Fruit fly (Drosophila melanogaster) whole organism, embryonic: ENCODE results near the gene Gen.

Experiments
- ATbp ChIP-seq: fragments of 200-800 bp; sonication (Bioruptor generic); optimal IDR thresholded peaks from 2 replicates; lab custom pipeline; 2017; ENCODE audit warnings: missing biosample characterization, mild to moderate bottlenecking, missing genetic modification characterization, missing genetic modification reagents
- Aef1 ChIP-seq: fragments of 200-800 bp; sonication (Bioruptor generic); IDR thresholded peaks from 3 replicates; pipeline ENCODE4 v1.3.6; 2022; ENCODE audit warnings: missing biosample characterization, missing genetic modification characterization
- Atf-2 ChIP-seq: fragments of 200-800 bp; sonication (Bioruptor generic); optimal IDR thresholded peaks from 2 replicates; lab custom pipeline; 2016; ENCODE audit warnings: missing biosample characterization, missing genetic modification characterization
- Atf3 ChIP-seq: fragments of 200-800 bp; sonication (Bioruptor generic); optimal IDR thresholded peaks from 3 replicates; lab custom pipeline; 2016; ENCODE audit warnings: missing biosample characterization, missing genetic modification characterization
- Awh ChIP-seq: fragments of 200-800 bp; sonication (Bioruptor generic); IDR thresholded peaks from 2 replicates; pipeline ENCODE4, ENCODE4 v1.3.6; 2022; ENCODE audit warnings: missing biosample characterization, missing genetic modification characterization
- Bteb2 ChIP-seq: fragments of 200-800 bp; sonication (Bioruptor generic); optimal IDR thresholded peaks from 2 replicates; lab custom pipeline; 2016; ENCODE audit warnings: missing biosample characterization, missing genetic modification characterization
- CG10321 ChIP-seq: fragments of 200-800 bp; sonication (Bioruptor generic); IDR thresholded peaks from 2 replicates; pipeline ENCODE4 v1.3.6; 2022; ENCODE audit warnings: missing biosample characterization, missing genetic modification characterization
- CG10959 ChIP-seq: fragments of 200-800 bp; sonication (Bioruptor generic); IDR thresholded peaks from 2 replicates; pipeline ENCODE4 v1.3.6; 2022; ENCODE audit warnings: missing biosample characterization, missing genetic modification characterization
- CG11247 ChIP-seq: fragments of 200-800 bp; sonication (Bioruptor generic); IDR thresholded peaks from 2 replicates; pipeline ENCODE4 v1.3.6; 2022; ENCODE audit warnings: missing biosample characterization, missing genetic modification characterization
- CG12769 ChIP-seq: fragments of 200-800 bp; sonication (Bioruptor generic); optimal IDR thresholded peaks from 2 replicates; lab custom pipeline; 2019; ENCODE audit warnings: missing biosample characterization, mild to moderate bottlenecking, missing genetic modification characterization, moderate library complexity
- CG14014 ChIP-seq: fragments of 200-800 bp; sonication (Bioruptor generic); IDR thresholded peaks from 2 replicates; pipeline ENCODE4 v1.3.6; 2022; ENCODE audit warnings: missing biosample characterization, missing genetic modification characterization
- CG16813 ChIP-seq: fragments of 200-800 bp; sonication (Bioruptor generic); IDR thresholded peaks from 3 replicates; pipeline ENCODE4 v1.3.6; 2022; ENCODE audit warnings: missing biosample characterization, missing genetic modification characterization; ENCODE audit not compliant: partially characterized antibody
- CG17612 ChIP-seq: fragments of 200-800 bp; sonication (Bioruptor generic); IDR thresholded peaks from 2 replicates; pipeline ENCODE4 v1.3.6; 2022; ENCODE audit warnings: missing biosample characterization, missing genetic modification characterization
- CG31365 ChIP-seq: fragments of 200-800 bp; sonication (Bioruptor generic); optimal IDR thresholded peaks from 2 replicates; lab custom pipeline; 2018; ENCODE audit warnings: missing biosample characterization, mild to moderate bottlenecking, missing genetic modification characterization
- CG4707 ChIP-seq: fragments of 200-800 bp; sonication (Bioruptor generic); optimal IDR thresholded peaks from 2 replicates; lab custom pipeline; 2018; ENCODE audit warnings: missing biosample characterization, mild to moderate bottlenecking, missing genetic modification characterization, moderate library complexity
- CG6854 ChIP-seq: fragments of 200-800 bp; sonication (Bioruptor generic); optimal IDR thresholded peaks from 3 replicates; lab custom pipeline; 2017; ENCODE audit warnings: missing biosample characterization, mild to moderate bottlenecking, missing genetic modification characterization
- CG7357 ChIP-seq: fragments of 200-800 bp; sonication (Bioruptor generic); IDR thresholded peaks from 3 replicates; pipeline ENCODE4 v1.3.6; 2022; ENCODE audit warnings: missing biosample characterization, missing genetic modification characterization
- CG7839 ChIP-seq: fragments of 200-800 bp; sonication (Bioruptor generic); optimal IDR thresholded peaks from 3 replicates; lab custom pipeline; 2018; ENCODE audit warnings: missing biosample characterization, mild to moderate bottlenecking, missing genetic modification characterization, moderate library complexity
- CG7928 ChIP-seq: fragments of 200-800 bp; sonication (Bioruptor generic); optimal IDR thresholded peaks from 2 replicates; lab custom pipeline; 2017; ENCODE audit warnings: missing biosample characterization, mild to moderate bottlenecking, missing genetic modification characterization
- CG9437 ChIP-seq: fragments of 200-800 bp; sonication (Bioruptor generic); optimal IDR thresholded peaks from 2 replicates; lab custom pipeline; 2018; ENCODE audit warnings: missing biosample characterization, mild to moderate bottlenecking, missing genetic modification characterization
- CrebB ChIP-seq: fragments of 200-800 bp; sonication (Bioruptor generic); optimal IDR thresholded peaks from 3 replicates; lab custom pipeline; 2018; ENCODE audit warnings: missing biosample characterization, mild to moderate bottlenecking, missing genetic modification characterization
- Dip2 ChIP-seq: fragments of 200-800 bp; sonication (Bioruptor generic); IDR thresholded peaks from 2 replicates; pipeline ENCODE4 v1.3.6; 2022; ENCODE audit warnings: missing biosample characterization, missing genetic modification characterization
- Dip3 ChIP-seq: fragments of 200-800 bp; sonication (Bioruptor generic); optimal IDR thresholded peaks from 3 replicates; lab custom pipeline; 2016; ENCODE audit warnings: missing biosample characterization, missing genetic modification characterization
- Eip74EF ChIP-seq, 2 experiments: fragments of 200-800 bp in 1 of 2; fragments of >200 bp in 1 of 2; sonication (Bioruptor generic) in 1 of 2; optimal IDR thresholded peaks; 2 replicates each; lab custom pipeline; 2017 to 2019; ENCODE audit warnings: missing biosample characterization in 2 of 2, missing genetic modification characterization in 2 of 2, mild to moderate bottlenecking in 1 of 2, moderate library complexity in 1 of 2
- Hr78 ChIP-seq, 2 experiments: fragments of 200-800 bp in 1 of 2; fragments of >200 bp in 1 of 2; sonication (Bioruptor generic) in 1 of 2; optimal IDR thresholded peaks; 2 replicates each; lab custom pipeline; 2017 to 2019; ENCODE audit warnings: missing biosample characterization in 2 of 2, missing genetic modification characterization in 2 of 2, mild to moderate bottlenecking in 1 of 2, moderate library complexity in 1 of 2
- NC2β ChIP-seq: fragments of 200-800 bp; sonication (Bioruptor generic); optimal IDR thresholded peaks from 2 replicates; lab custom pipeline; 2016; ENCODE audit warnings: missing biosample characterization, missing genetic modification characterization
- Rfx ChIP-seq: fragments of 200-800 bp; sonication (Bioruptor generic); IDR thresholded peaks from 2 replicates; pipeline ENCODE4 v1.3.6; 2022; ENCODE audit warnings: missing biosample characterization, missing genetic modification characterization
- Side ChIP-seq: fragments of 200-800 bp; sonication (Bioruptor generic); optimal IDR thresholded peaks from 2 replicates; lab custom pipeline; 2016; ENCODE audit warnings: missing biosample characterization, missing genetic modification characterization
- aop ChIP-seq: fragments of 200-800 bp; sonication (Bioruptor generic); IDR thresholded peaks from 2 replicates; pipeline ENCODE4 v1.3.6; 2022; ENCODE audit warnings: missing biosample characterization, missing genetic modification characterization
- bcd ChIP-seq: fragments of 200-800 bp; sonication (Bioruptor generic); optimal IDR thresholded peaks from 2 replicates; lab custom pipeline; 2017; ENCODE audit warnings: missing biosample characterization, mild to moderate bottlenecking, missing genetic modification characterization
- bsh ChIP-seq, 2 experiments: fragments of 200-800 bp; sonication (Bioruptor generic); optimal IDR thresholded peaks; 2 replicates each; lab custom pipeline; 2017 to 2018; ENCODE audit warnings: mild to moderate bottlenecking in 2 of 2, missing biosample characterization in 2 of 2, missing genetic modification characterization in 2 of 2, moderate library complexity in 1 of 2
- btn ChIP-seq: fragments of 200-800 bp; sonication (Bioruptor generic); optimal IDR thresholded peaks from 2 replicates; lab custom pipeline; 2016; ENCODE audit warnings: missing biosample characterization, missing genetic modification characterization
- caup ChIP-seq: fragments of 200-800 bp; sonication (Bioruptor generic); optimal IDR thresholded peaks from 3 replicates; lab custom pipeline; 2017; ENCODE audit warnings: missing biosample characterization, mild to moderate bottlenecking, missing genetic modification characterization, moderate library complexity; ENCODE audit not compliant: severe bottlenecking
- croc ChIP-seq: fragments of 200-800 bp; sonication (Bioruptor generic); conservative IDR thresholded peaks from 3 replicates; pipeline ENCODE4 v1.3.6; 2022; ENCODE audit warnings: missing biosample characterization, missing genetic modification characterization
- dimm ChIP-seq: fragments of 200-800 bp; sonication (Bioruptor generic); IDR thresholded peaks from 2 replicates; pipeline ENCODE4 v1.3.6; 2022; ENCODE audit warnings: missing biosample characterization, missing genetic modification characterization
- fd102C ChIP-seq: fragments of 200-800 bp; sonication (Bioruptor generic); optimal IDR thresholded peaks from 2 replicates; lab custom pipeline; 2018; ENCODE audit warnings: missing biosample characterization, mild to moderate bottlenecking, missing genetic modification characterization, moderate library complexity
- gce ChIP-seq: fragments of 200-800 bp; sonication (Bioruptor generic); IDR thresholded peaks from 3 replicates; pipeline ENCODE4 v1.3.6; 2022; ENCODE audit warnings: missing biosample characterization, missing genetic modification characterization
- jumu ChIP-seq: fragments of 200-800 bp; sonication (Bioruptor generic); optimal IDR thresholded peaks from 3 replicates; lab custom pipeline; 2016; ENCODE audit warnings: missing biosample characterization, missing genetic modification characterization
- oc ChIP-seq: fragments of 200-800 bp; sonication (Bioruptor generic); optimal IDR thresholded peaks from 2 replicates; lab custom pipeline; 2018; ENCODE audit warnings: missing biosample characterization, mild to moderate bottlenecking, missing genetic modification characterization, moderate library complexity
- pb ChIP-seq: fragments of 200-800 bp; sonication (Bioruptor generic); optimal IDR thresholded peaks from 3 replicates; lab custom pipeline; 2016; ENCODE audit warnings: missing biosample characterization, missing genetic modification characterization
- pho ChIP-seq: fragments of 200-800 bp; sonication (Bioruptor generic); optimal IDR thresholded peaks from 2 replicates; lab custom pipeline; 2016; ENCODE audit warnings: missing biosample characterization, missing genetic modification characterization
- prd ChIP-seq, 3 experiments: fragments of >200 bp in 2 of 3; fragments of 200-800 bp in 1 of 3; sonication (Bioruptor generic) in 1 of 3; optimal IDR thresholded peaks in 2 of 3; IDR thresholded peaks in 1 of 3; 2 replicates in 2 of 3; 3 replicates in 1 of 3; pipeline versions ENCODE4 v1.3.6 to Lab custom; 2017 to 2022; ENCODE audit warnings: missing biosample characterization in 1 of 3, missing genetic modification characterization in 1 of 3
- shn ChIP-seq: fragments of 200-800 bp; sonication (Bioruptor generic); optimal IDR thresholded peaks from 3 replicates; lab custom pipeline; 2016; ENCODE audit warnings: missing biosample characterization, missing genetic modification characterization
- slp2 ChIP-seq: fragments of 200-800 bp; sonication (Bioruptor generic); optimal IDR thresholded peaks from 2 replicates; lab custom pipeline; 2016; ENCODE audit warnings: missing biosample characterization, missing genetic modification characterization
- sqz ChIP-seq: fragments of 200-800 bp; sonication (Bioruptor generic); optimal IDR thresholded peaks from 3 replicates; lab custom pipeline; 2018; ENCODE audit warnings: missing biosample characterization, mild to moderate bottlenecking, missing genetic modification characterization
- ssp ChIP-seq: fragments of 200-800 bp; sonication (Bioruptor generic); IDR thresholded peaks from 2 replicates; pipeline ENCODE4 v1.3.6; 2022; ENCODE audit warnings: missing biosample characterization, missing genetic modification characterization
- trh ChIP-seq: fragments of 200-800 bp; sonication (Bioruptor generic); optimal IDR thresholded peaks from 2 replicates; lab custom pipeline; 2016; ENCODE audit warnings: missing biosample characterization, missing genetic modification characterization
- vvl ChIP-seq: fragments of 200-800 bp; sonication (Bioruptor generic); IDR thresholded peaks from 2 replicates; pipeline ENCODE4 v1.3.6; 2022; ENCODE audit warnings: missing biosample characterization, missing genetic modification characterization
- wek ChIP-seq: fragments of 200-800 bp; sonication (Bioruptor generic); optimal IDR thresholded peaks from 3 replicates; lab custom pipeline; 2018; ENCODE audit warnings: missing biosample characterization, mild to moderate bottlenecking, missing genetic modification characterization, moderate library complexity
- wor ChIP-seq: fragments of 200-800 bp; sonication (Bioruptor generic); IDR thresholded peaks from 2 replicates; pipeline ENCODE4 v1.3.6; 2022; ENCODE audit warnings: missing biosample characterization, missing genetic modification characterization

Gene Gen

dm6 chr3L:5139312-5139711, 12.9 kb downstream of the Gen start, which contains the start of the genes Tcs5 and CHMP2B (continued):
- peak; percentile 100 for TF ChIP-seq CG12769 (tag; lab: Kevin White, UChicago)
- TF ChIP-seq Awh (GFP tag; lab: Robert Waterston, UW) = peak; percentile 100
- TF ChIP-seq NC2β (GFP tag; lab: Kevin White, UChicago) = peak; percentile 99
- TF ChIP-seq CG7839 (tag; lab: Kevin White, UChicago) = peak; percentile 100
- peak; percentile 99 for TF ChIP-seq CG17612 (GFP tag; lab: Robert Waterston, UW)
- TF ChIP-seq Rfx (GFP tag; lab: Robert Waterston, UW) = peak; percentile 100
- peak in 1 of 2 experiments; percentile 95 for TF ChIP-seq Hr78 (GFP tag; optimal IDR thresholded peaks at IDR 0.05; lab: Kevin White, UChicago)
- peak; percentile 100 for TF ChIP-seq CG7357 (GFP tag; lab: Robert Waterston, UW)
- peak; percentile 99 for TF ChIP-seq ATbp (GFP tag; lab: Kevin White, UChicago)
- TF ChIP-seq CG10959 = peak; percentile 100
- peak; percentile 100 for TF ChIP-seq caup (GFP tag; lab: Kevin White, UChicago)
- peak; percentile 99 for TF ChIP-seq Atf-2 (GFP tag; lab: Kevin White, UChicago)
- peak; percentile 100 for TF ChIP-seq gce (GFP tag; lab: Robert Waterston, UW)
- peak; percentile 91 for TF ChIP-seq CG10321 (GFP tag; lab: Robert Waterston, UW)
- peak in 1 of 2 experiments; percentile 92 for TF ChIP-seq Eip74EF (GFP tag; optimal IDR thresholded peaks at IDR 0.05; lab: Kevin White, UChicago)
- TF ChIP-seq Bteb2 (GFP tag; lab: Kevin White, UChicago) = peak; percentile 100
- peak; percentile 100 for TF ChIP-seq croc (GFP tag; lab: Robert Waterston, UW)
- peak; percentile 99 for TF ChIP-seq Side
- peak; percentile 99 for TF ChIP-seq aop
- peak; percentile 93 for TF ChIP-seq CG31365
- no peak for TF ChIP-seq prd (optimal IDR thresholded peaks at IDR 0.05; lab: Kevin White, UChicago)
- peak; percentile 100 for TF ChIP-seq prd (GFP tag; IDR thresholded peaks at IDR 0.05; lab: Robert Waterston, UW)
- peak; percentile 98 for TF ChIP-seq fd102C (GFP tag; lab: Kevin White, UChicago)
- TF ChIP-seq CG14014 (GFP tag; lab: Robert Waterston, UW) = peak; percentile 100
- TF ChIP-seq CG16813 = peak; percentile 38; the same call in 1 of the 3 replicates
- peak; percentile 100 for TF ChIP-seq slp2 (GFP tag; lab: Kevin White, UChicago)
- peak; percentile 100 for TF ChIP-seq bcd (GFP tag; lab: Kevin White, UChicago)
- TF ChIP-seq btn (GFP tag; lab: Kevin White, UChicago) = peak; percentile 99
- peak; percentile 97 for TF ChIP-seq CG4707 (GFP tag; lab: Kevin White, UChicago)
- peak; percentile 100 for TF ChIP-seq dimm
- peak; percentile 99 for TF ChIP-seq pb (GFP tag; lab: Kevin White, UChicago)
- TF ChIP-seq trh (GFP tag; lab: Kevin White, UChicago) = peak; percentile 100
- peak; percentile 100 for TF ChIP-seq pho
- peak; percentile 100 for TF ChIP-seq Aef1 (GFP tag; lab: Robert Waterston, UW)
- peak; percentile 99 to 100 for TF ChIP-seq bsh (GFP tag; optimal IDR thresholded peaks at IDR 0.05; lab: Kevin White, UChicago)
- TF ChIP-seq sqz = peak; percentile 99
- peak; percentile 100 for TF ChIP-seq CG11247
- TF ChIP-seq Dip3 (GFP tag; lab: Kevin White, UChicago) = peak; percentile 100
- peak; percentile 85 for TF ChIP-seq Dip2 (GFP tag; lab: Robert Waterston, UW)
- TF ChIP-seq Atf3 = peak; percentile 100
- peak; percentile 88 for TF ChIP-seq CG7928 (GFP tag; lab: Kevin White, UChicago)
- TF ChIP-seq jumu = peak; percentile 100
- TF ChIP-seq CG9437 (GFP tag; lab: Kevin White, UChicago) = peak; percentile 96
- peak; percentile 99 for TF ChIP-seq CrebB (tag; lab: Kevin White, UChicago)
- peak; percentile 99 for TF ChIP-seq shn (GFP tag; lab: Kevin White, UChicago)
- peak; percentile 96 for TF ChIP-seq wek (GFP tag; lab: Kevin White, UChicago)
- peak; percentile 100 for TF ChIP-seq wor (GFP tag; lab: Robert Waterston, UW)
- peak; percentile 100 for TF ChIP-seq vvl
- TF ChIP-seq oc (tag; lab: Kevin White, UChicago) = peak; percentile 100
- TF ChIP-seq ssp = peak; percentile 98
- peak; percentile 98 for TF ChIP-seq CG6854 (GFP tag; lab: Kevin White, UChicago)
